Worm (Caenorhabditis elegans) whole organism, early embryonic: ENCODE results near the gene C54F6.6.

ENCODE experiments used
- F13C5.2 ChIP-seq: sonication (generic microtip); optimal IDR thresholded peaks from 2 replicates; lab custom pipeline; 2017; ENCODE audit warnings: mild to moderate bottlenecking, missing genetic modification characterization, inconsistent platforms, missing compliant biosample characterization
- flt-1 ChIP-seq: fragments of 200-800 bp; sonication (Bioruptor generic); IDR thresholded peaks from 2 replicates; pipeline ENCODE4 v1.3.6; 2022; ENCODE audit warnings: missing genetic modification characterization, missing compliant biosample characterization
- tbx-11 ChIP-seq: fragments of 200-800 bp; sonication (Bioruptor generic); IDR thresholded peaks from 2 replicates; pipeline ENCODE4 v1.3.6; 2022; ENCODE audit warnings: missing genetic modification characterization, missing compliant biosample characterization
- tra-4 ChIP-seq: sonication (generic microtip); optimal IDR thresholded peaks from 2 replicates; lab custom pipeline; 2017; ENCODE audit warnings: missing genetic modification characterization, missing compliant biosample characterization

DNA sequence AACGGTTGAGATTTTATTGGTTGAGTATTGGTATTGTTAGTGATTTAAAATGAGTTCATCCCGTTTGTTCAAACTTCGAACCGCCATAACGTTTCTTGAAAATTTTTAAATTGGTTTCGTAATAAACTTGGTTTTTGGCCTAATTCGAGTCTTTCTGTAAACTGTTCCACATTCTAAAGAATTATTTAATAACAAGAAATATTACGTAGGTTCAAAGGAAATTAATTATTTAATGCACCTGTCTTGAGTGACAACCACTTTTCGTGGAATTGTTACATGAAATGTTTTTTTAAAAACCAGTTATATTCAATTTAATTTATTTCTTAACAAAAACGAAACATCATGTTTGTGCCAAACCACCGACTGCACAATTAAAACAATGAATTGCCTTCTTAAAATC lies 22.3 kb upstream of the C54F6.6 start:
- TF ChIP-seq tra-4 (no peak), tbx-11 (no peak), F13C5.2 (tag; lab: Kevin White, UChicago) (no peak), flt-1 (GFP tag; lab: Robert Waterston, UW) (no peak)
